Worm (Caenorhabditis elegans): Measurements from ENCODE around the gene F09D12.2.

ce11 chrIV:3444614-3445013, 613 bp upstream of the F09D12.2 start, which contains the start of gene F58E2.5:
- TF ChIP-seq dpl-1 (GFP tag; optimal IDR thresholded peaks at IDR 0.05) (no peak), hlh-4 (tag; optimal IDR thresholded peaks at IDR 0.05) (no peak), ama-1 (optimal IDR thresholded peaks at IDR 0.05) (no peak)
